Fruit fly (Drosophila melanogaster) whole organism, embryonic: ENCODE measurements around the gene Sec22.

Source experiments
- ATbp ChIP-seq: fragments of 200-800 bp; sonication (Bioruptor generic); optimal IDR thresholded peaks from 2 replicates; lab custom pipeline; 2017; ENCODE audit warnings: missing biosample characterization, mild to moderate bottlenecking, missing genetic modification characterization, missing genetic modification reagents
- B-H1 ChIP-seq: fragments of 200-800 bp; sonication (Bioruptor generic); IDR thresholded peaks from 3 replicates; pipeline ENCODE4 v1.3.6; 2022; ENCODE audit warnings: missing biosample characterization, missing genetic modification characterization
- Bdp1 ChIP-seq: fragments of 200-800 bp; sonication (Bioruptor generic); optimal IDR thresholded peaks from 3 replicates; lab custom pipeline; 2016; ENCODE audit warnings: missing biosample characterization, missing genetic modification characterization
- CG10654 ChIP-seq: fragments of 200-800 bp; sonication (Bioruptor generic); optimal IDR thresholded peaks from 2 replicates; lab custom pipeline; 2016; ENCODE audit warnings: missing biosample characterization, missing genetic modification characterization
- CG12155 ChIP-seq: fragments of 200-800 bp; sonication (Bioruptor generic); optimal IDR thresholded peaks from 3 replicates; lab custom pipeline; 2016; ENCODE audit warnings: missing biosample characterization, missing genetic modification characterization
- CG12219 ChIP-seq: fragments of 200-800 bp; sonication (Bioruptor generic); optimal IDR thresholded peaks from 3 replicates; lab custom pipeline; 2018; ENCODE audit warnings: missing biosample characterization, mild to moderate bottlenecking, missing genetic modification characterization
- CG12942 ChIP-seq: fragments of 200-800 bp; sonication (Bioruptor generic); optimal IDR thresholded peaks from 3 replicates; lab custom pipeline; 2016; ENCODE audit warnings: missing biosample characterization, missing genetic modification characterization
- CG13296 ChIP-seq: fragments of 200-800 bp; sonication (Bioruptor generic); optimal IDR thresholded peaks from 3 replicates; lab custom pipeline; 2018; ENCODE audit warnings: missing biosample characterization, mild to moderate bottlenecking, missing genetic modification characterization
- CG13624 ChIP-seq: fragments of 200-800 bp; sonication (Bioruptor generic); optimal IDR thresholded peaks from 2 replicates; lab custom pipeline; 2016; ENCODE audit warnings: missing biosample characterization, missing genetic modification characterization
- CG14014 ChIP-seq: fragments of 200-800 bp; sonication (Bioruptor generic); IDR thresholded peaks from 2 replicates; pipeline ENCODE4 v1.3.6; 2022; ENCODE audit warnings: missing biosample characterization, missing genetic modification characterization
- CG14050 ChIP-seq: fragments of 200-800 bp; sonication (Bioruptor generic); IDR thresholded peaks from 3 replicates; pipeline ENCODE4 v1.3.6; 2022; ENCODE audit warnings: missing biosample characterization, missing genetic modification characterization
- CG16863 ChIP-seq: fragments of 200-800 bp; sonication (Bioruptor generic); optimal IDR thresholded peaks from 3 replicates; lab custom pipeline; 2016; ENCODE audit warnings: missing biosample characterization, missing genetic modification characterization
- CG1832 ChIP-seq: fragments of 200-800 bp; sonication (Bioruptor generic); optimal IDR thresholded peaks from 2 replicates; lab custom pipeline; 2017; ENCODE audit warnings: missing biosample characterization, mild to moderate bottlenecking, missing genetic modification characterization, inconsistent platforms
- CG31365 ChIP-seq: fragments of 200-800 bp; sonication (Bioruptor generic); optimal IDR thresholded peaks from 2 replicates; lab custom pipeline; 2018; ENCODE audit warnings: missing biosample characterization, mild to moderate bottlenecking, missing genetic modification characterization
- CG33557 ChIP-seq: fragments of 200-800 bp; sonication (Bioruptor generic); optimal IDR thresholded peaks from 2 replicates; lab custom pipeline; 2019; ENCODE audit warnings: missing biosample characterization, mild to moderate bottlenecking, missing genetic modification characterization, moderate library complexity
- CG43689 ChIP-seq: fragments of 200-800 bp; sonication (Bioruptor generic); IDR thresholded peaks from 2 replicates; pipeline ENCODE4 v1.3.6; 2022; ENCODE audit warnings: missing biosample characterization, missing genetic modification characterization
- CG4404 ChIP-seq: fragments of 200-800 bp; sonication (Bioruptor generic); IDR thresholded peaks from 2 replicates; pipeline ENCODE4 v1.3.6; 2022; ENCODE audit warnings: missing biosample characterization, missing genetic modification characterization
- CG4854 ChIP-seq: fragments of 200-800 bp; sonication (Bioruptor generic); optimal IDR thresholded peaks from 2 replicates; lab custom pipeline; 2016; ENCODE audit warnings: missing biosample characterization, missing genetic modification characterization, inconsistent platforms
- CG7839 ChIP-seq: fragments of 200-800 bp; sonication (Bioruptor generic); optimal IDR thresholded peaks from 3 replicates; lab custom pipeline; 2018; ENCODE audit warnings: missing biosample characterization, mild to moderate bottlenecking, missing genetic modification characterization, moderate library complexity
- CG7928 ChIP-seq: fragments of 200-800 bp; sonication (Bioruptor generic); optimal IDR thresholded peaks from 2 replicates; lab custom pipeline; 2017; ENCODE audit warnings: missing biosample characterization, mild to moderate bottlenecking, missing genetic modification characterization
- CG8281 ChIP-seq: fragments of 200-800 bp; sonication (Bioruptor generic); optimal IDR thresholded peaks from 2 replicates; lab custom pipeline; 2018; ENCODE audit warnings: missing biosample characterization, mild to moderate bottlenecking, missing genetic modification characterization, moderate library complexity
- CG8359 ChIP-seq: fragments of 200-800 bp; sonication (Bioruptor generic); optimal IDR thresholded peaks from 2 replicates; lab custom pipeline; 2017; ENCODE audit warnings: missing biosample characterization, mild to moderate bottlenecking, missing genetic modification characterization, borderline replicate concordance
- CG8924 ChIP-seq: fragments of 200-800 bp; optimal IDR thresholded peaks from 3 replicates; lab custom pipeline; 2019; ENCODE audit warnings: missing biosample characterization, mild to moderate bottlenecking, missing genetic modification characterization, moderate library complexity
- CG9215 ChIP-seq: fragments of 200-800 bp; sonication (Bioruptor generic); IDR thresholded peaks from 2 replicates; pipeline ENCODE4 v1.3.6; 2022; ENCODE audit warnings: missing biosample characterization, missing genetic modification characterization
- Dip2 ChIP-seq: fragments of 200-800 bp; sonication (Bioruptor generic); IDR thresholded peaks from 2 replicates; pipeline ENCODE4 v1.3.6; 2022; ENCODE audit warnings: missing biosample characterization, missing genetic modification characterization
- Dp ChIP-seq: fragments of 200-800 bp; sonication (Bioruptor generic); optimal IDR thresholded peaks from 2 replicates; lab custom pipeline; 2018; ENCODE audit warnings: missing biosample characterization, mild to moderate bottlenecking, missing genetic modification characterization, moderate library complexity
- HmgD ChIP-seq: fragments of 200-800 bp; sonication (Bioruptor generic); optimal IDR thresholded peaks from 3 replicates; lab custom pipeline; 2016; ENCODE audit warnings: missing biosample characterization, missing genetic modification characterization
- Meics ChIP-seq: fragments of 200-800 bp; sonication (Bioruptor generic); optimal IDR thresholded peaks from 2 replicates; lab custom pipeline; 2017; ENCODE audit warnings: missing biosample characterization, mild to moderate bottlenecking, missing genetic modification characterization
- NK7.1 ChIP-seq: fragments of 200-800 bp; sonication (Bioruptor generic); optimal IDR thresholded peaks from 3 replicates; lab custom pipeline; 2016; ENCODE audit warnings: missing biosample characterization, missing genetic modification characterization
- Pdp1 ChIP-seq, 2 experiments: fragments of 200-800 bp; sonication (Bioruptor generic); optimal IDR thresholded peaks; 3 replicates each; lab custom pipeline; 2016; ENCODE audit warnings: missing biosample characterization in 2 of 2, missing genetic modification characterization in 2 of 2, mild to moderate bottlenecking in 1 of 2, moderate library complexity in 1 of 2
- Side ChIP-seq: fragments of 200-800 bp; sonication (Bioruptor generic); optimal IDR thresholded peaks from 2 replicates; lab custom pipeline; 2016; ENCODE audit warnings: missing biosample characterization, missing genetic modification characterization
- Sin3A ChIP-seq: fragments of >200 bp; optimal IDR thresholded peaks from 2 replicates; lab custom pipeline; 2018
- ara ChIP-seq: fragments of 200-800 bp; sonication (Bioruptor generic); IDR thresholded peaks from 2 replicates; pipeline ENCODE4 v1.3.6; 2022; ENCODE audit warnings: missing biosample characterization, missing genetic modification characterization
- ato ChIP-seq: fragments of 200-800 bp; sonication (Bioruptor generic); IDR thresholded peaks from 2 replicates; pipeline ENCODE4 v1.3.6; 2022; ENCODE audit warnings: missing biosample characterization, missing genetic modification characterization; ENCODE audit not compliant: partially characterized antibody
- az2 ChIP-seq: fragments of 200-800 bp; sonication (Bioruptor generic); optimal IDR thresholded peaks from 3 replicates; lab custom pipeline; 2016; ENCODE audit warnings: missing biosample characterization, missing genetic modification characterization
- cg ChIP-seq: fragments of 200-800 bp; sonication (Bioruptor generic); optimal IDR thresholded peaks from 3 replicates; lab custom pipeline; 2019; ENCODE audit warnings: missing biosample characterization, mild to moderate bottlenecking, missing genetic modification characterization, moderate library complexity
- dmrt11E ChIP-seq: fragments of 200-800 bp; sonication (Bioruptor generic); optimal IDR thresholded peaks from 3 replicates; lab custom pipeline; 2018; ENCODE audit warnings: missing biosample characterization, mild to moderate bottlenecking, missing genetic modification characterization, moderate library complexity
- dysf ChIP-seq: fragments of 200-800 bp; sonication (Bioruptor generic); IDR thresholded peaks from 3 replicates; pipeline ENCODE4 v1.3.6; 2022; ENCODE audit warnings: missing biosample characterization, missing genetic modification characterization
- ems ChIP-seq: fragments of 200-800 bp; sonication (Bioruptor generic); optimal IDR thresholded peaks from 3 replicates; lab custom pipeline; 2016; ENCODE audit warnings: missing biosample characterization, missing genetic modification characterization
- esg ChIP-seq: fragments of 200-800 bp; sonication (Bioruptor generic); conservative IDR thresholded peaks from 2 replicates; pipeline ENCODE4 v1.3.6; 2022; ENCODE audit warnings: missing biosample characterization, missing genetic modification characterization
- hb ChIP-seq: fragments of 200-800 bp; sonication (Bioruptor generic); IDR thresholded peaks from 3 replicates; pipeline ENCODE4 v1.3.6; 2022; ENCODE audit warnings: missing biosample characterization, missing genetic modification characterization; ENCODE audit not compliant: partially characterized antibody
- mam ChIP-seq: fragments of 200-800 bp; sonication (Bioruptor generic); optimal IDR thresholded peaks from 3 replicates; lab custom pipeline; 2016; ENCODE audit warnings: missing biosample characterization, missing genetic modification characterization
- nerfin-1 ChIP-seq: fragments of 200-800 bp; sonication (Bioruptor generic); optimal IDR thresholded peaks from 3 replicates; lab custom pipeline; 2019; ENCODE audit warnings: missing biosample characterization, mild to moderate bottlenecking, missing genetic modification characterization, moderate library complexity
- pfk ChIP-seq: fragments of 200-800 bp; sonication (Bioruptor generic); optimal IDR thresholded peaks from 2 replicates; lab custom pipeline; 2018; ENCODE audit warnings: missing biosample characterization, mild to moderate bottlenecking, missing genetic modification characterization, moderate library complexity
- psq ChIP-seq: fragments of 200-800 bp; sonication (Bioruptor generic); optimal IDR thresholded peaks from 2 replicates; lab custom pipeline; 2017; ENCODE audit warnings: missing biosample characterization, missing genetic modification characterization
- ro ChIP-seq: fragments of 200-800 bp; sonication (Bioruptor generic); IDR thresholded peaks from 2 replicates; pipeline ENCODE4 v1.3.6; 2022; ENCODE audit warnings: missing biosample characterization, missing genetic modification characterization
- sc ChIP-seq, 3 experiments: fragments of >200 bp in 2 of 3; fragments of 200-800 bp in 1 of 3; sonication (Bioruptor generic) in 1 of 3; optimal IDR thresholded peaks; 2 replicates in 2 of 3; 3 replicates in 1 of 3; lab custom pipeline; 2017; ENCODE audit warnings: mild to moderate bottlenecking in 1 of 3, missing biosample characterization in 1 of 3, missing genetic modification characterization in 1 of 3, missing genetic modification reagents in 1 of 3
- seq ChIP-seq: fragments of 200-800 bp; sonication (Bioruptor generic); IDR thresholded peaks from 2 replicates; pipeline ENCODE4 v1.3.6; 2022; ENCODE audit warnings: missing biosample characterization, missing genetic modification characterization
- slp2 ChIP-seq: fragments of 200-800 bp; sonication (Bioruptor generic); optimal IDR thresholded peaks from 2 replicates; lab custom pipeline; 2016; ENCODE audit warnings: missing biosample characterization, missing genetic modification characterization
- sna ChIP-seq: fragments of 200-800 bp; sonication (Bioruptor generic); IDR thresholded peaks from 2 replicates; pipeline ENCODE4 v1.3.6; 2022; ENCODE audit warnings: missing biosample characterization, missing genetic modification characterization; ENCODE audit not compliant: partially characterized antibody

The Sec22 gene

dm6 chrX:765039-765508 lies 40.8 kb upstream of the Sec22 start, which contains the start of gene RpL22 (continued):
- TF ChIP-seq CG14050 (GFP tag; lab: Robert Waterston, UW) = peak; percentile 77
- TF ChIP-seq CG8924 (tag; lab: Kevin White, UChicago) = peak; percentile 79
- TF ChIP-seq CG8281 (tag; lab: Kevin White, UChicago) = peak; percentile 35
- peak; percentile 85 for TF ChIP-seq CG43689 (GFP tag; lab: Robert Waterston, UW)
- peak; percentile 75 for TF ChIP-seq ara (GFP tag; lab: Robert Waterston, UW)
- peak; percentile 67 for TF ChIP-seq CG33557 (GFP tag; lab: Kevin White, UChicago)
- TF ChIP-seq CG4404 (GFP tag; lab: Robert Waterston, UW) = peak; percentile 66
- peak; percentile 74 for TF ChIP-seq dmrt11E (tag; lab: Kevin White, UChicago)
- TF ChIP-seq CG31365 = peak; percentile 83
- TF ChIP-seq slp2 (GFP tag; lab: Kevin White, UChicago) = peak; percentile 85
- TF ChIP-seq sc (optimal IDR thresholded peaks at IDR 0.05; lab: Kevin White, UChicago) = no peak
- peak; percentile 76 for TF ChIP-seq sc (GFP tag; optimal IDR thresholded peaks at IDR 0.05; lab: Kevin White, UChicago)
- no peak for TF ChIP-seq sna (GFP tag; lab: Robert Waterston, UW)
- peak; percentile 94 for TF ChIP-seq Side (GFP tag; lab: Kevin White, UChicago)
- TF ChIP-seq az2 (GFP tag; lab: Kevin White, UChicago) = peak; percentile 44
- no peak for TF ChIP-seq Dip2
- TF ChIP-seq ro (GFP tag; lab: Robert Waterston, UW) = peak; percentile 60
- TF ChIP-seq CG14014 (GFP tag; lab: Robert Waterston, UW) = peak; percentile 86
- peak; percentile 98 for TF ChIP-seq CG13624 (GFP tag; lab: Kevin White, UChicago)
- TF ChIP-seq Meics (GFP tag; lab: Kevin White, UChicago) = peak; percentile 94
- TF ChIP-seq CG10654 (GFP tag; lab: Kevin White, UChicago) = peak; percentile 84
- TF ChIP-seq Dp = peak; percentile 59
- TF ChIP-seq CG4854 (GFP tag; lab: Kevin White, UChicago) = peak; percentile 82
- TF ChIP-seq B-H1 = peak; percentile 67
- TF ChIP-seq CG1832 (GFP tag; lab: Kevin White, UChicago) = no peak
- peak; percentile 93 for TF ChIP-seq HmgD
- peak; percentile 83 for TF ChIP-seq psq (GFP tag; lab: Kevin White, UChicago)
- peak; percentile 80 to 91 for TF ChIP-seq Pdp1 (GFP tag; optimal IDR thresholded peaks at IDR 0.05; lab: Kevin White, UChicago)
- TF ChIP-seq hb = no peak
- peak; percentile 69 for TF ChIP-seq pfk (GFP tag; lab: Kevin White, UChicago)
- peak; percentile 88 for TF ChIP-seq CG13296 (GFP tag; lab: Kevin White, UChicago)
- TF ChIP-seq ato (GFP tag; lab: Robert Waterston, UW) = no peak
- TF ChIP-seq CG9215 (GFP tag; lab: Robert Waterston, UW) = peak; percentile 54
- peak; percentile 66 for TF ChIP-seq nerfin-1
- peak; percentile 55 for TF ChIP-seq CG8359 (GFP tag; lab: Kevin White, UChicago)
- peak; percentile 90 for TF ChIP-seq ATbp (GFP tag; lab: Kevin White, UChicago)
- TF ChIP-seq CG12219 (GFP tag; lab: Kevin White, UChicago) = peak; percentile 83
- peak; percentile 85 for TF ChIP-seq CG12942
- TF ChIP-seq CG7839 (tag; lab: Kevin White, UChicago) = peak; percentile 79
- peak; percentile 86 for TF ChIP-seq ems (GFP tag; lab: Kevin White, UChicago)
- TF ChIP-seq dysf (GFP tag; lab: Robert Waterston, UW) = peak; percentile 82
- TF ChIP-seq mam (GFP tag; lab: Kevin White, UChicago) = peak; percentile 73
- peak; percentile 87 for TF ChIP-seq CG7928
- no peak for TF ChIP-seq cg (GFP tag; lab: Kevin White, UChicago)
- TF ChIP-seq CG12155 (GFP tag; lab: Kevin White, UChicago) = peak; percentile 72
- peak; percentile 91 for TF ChIP-seq NK7.1 (GFP tag; lab: Kevin White, UChicago)
- peak; percentile 19; the same call in 1 of the 2 replicates for TF ChIP-seq esg (GFP tag; lab: Robert Waterston, UW)
- TF ChIP-seq CG16863 (GFP tag; lab: Kevin White, UChicago) = peak; percentile 77
- TF ChIP-seq Bdp1 (GFP tag; lab: Kevin White, UChicago) = peak; percentile 78
- TF ChIP-seq Sin3A (lab: Kevin White, UChicago) = peak; percentile 80
- peak; percentile 76 for TF ChIP-seq seq (GFP tag; lab: Robert Waterston, UW)
